Fruit fly (Drosophila melanogaster) whole organism, prepupa: ENCODE measurements around the gene beta-PheRS.

Experiments used
- Blimp-1 ChIP-seq: fragments of 200-800 bp; sonication (Bioruptor generic); optimal IDR thresholded peaks from 3 replicates; lab custom pipeline; 2017; ENCODE audit warnings: missing biosample characterization, missing genetic modification characterization, mild to moderate bottlenecking, moderate library complexity, missing genetic modification reagents
- CG10631 ChIP-seq: fragments of 200-800 bp; sonication (Bioruptor generic); optimal IDR thresholded peaks from 2 replicates; lab custom pipeline; 2016; ENCODE audit warnings: missing biosample characterization, missing genetic modification characterization
- CG10669 ChIP-seq: fragments of 200-800 bp; sonication (Bioruptor generic); optimal IDR thresholded peaks from 3 replicates; lab custom pipeline; 2018; ENCODE audit warnings: missing biosample characterization, mild to moderate bottlenecking, missing genetic modification characterization, moderate library complexity
- CG11902 ChIP-seq: fragments of 200-800 bp; sonication (Bioruptor generic); optimal IDR thresholded peaks from 3 replicates; lab custom pipeline; 2016; ENCODE audit warnings: missing biosample characterization, missing genetic modification characterization
- CG15336 ChIP-seq: fragments of 200-800 bp; sonication (Bioruptor generic); IDR thresholded peaks from 2 replicates; pipeline ENCODE4 v1.3.6; 2022; ENCODE audit warnings: missing biosample characterization, missing genetic modification characterization
- CG16779 ChIP-seq: fragments of 200-800 bp; sonication (Bioruptor generic); optimal IDR thresholded peaks from 3 replicates; lab custom pipeline; 2017; ENCODE audit warnings: missing biosample characterization, mild to moderate bottlenecking, missing genetic modification characterization
- CG3032 ChIP-seq: fragments of 200-800 bp; optimal IDR thresholded peaks from 2 replicates; lab custom pipeline; 2019; ENCODE audit warnings: missing biosample characterization, mild to moderate bottlenecking, missing genetic modification characterization, moderate library complexity
- CG31627 ChIP-seq: fragments of 200-800 bp; sonication (Bioruptor generic); optimal IDR thresholded peaks from 3 replicates; lab custom pipeline; 2016; ENCODE audit warnings: missing biosample characterization, missing genetic modification characterization
- CG32006 ChIP-seq: fragments of 200-800 bp; sonication (Bioruptor generic); optimal IDR thresholded peaks from 3 replicates; lab custom pipeline; 2017; ENCODE audit warnings: missing biosample characterization, mild to moderate bottlenecking, missing genetic modification characterization
- CG3919 ChIP-seq: fragments of 200-800 bp; sonication (Bioruptor generic); optimal IDR thresholded peaks from 3 replicates; lab custom pipeline; 2016; ENCODE audit warnings: missing biosample characterization, missing genetic modification characterization
- CG4318 ChIP-seq: fragments of 200-800 bp; sonication (Bioruptor generic); optimal IDR thresholded peaks from 3 replicates; lab custom pipeline; 2017; ENCODE audit warnings: missing biosample characterization, mild to moderate bottlenecking, missing genetic modification characterization
- CG6163 ChIP-seq: fragments of 200-800 bp; sonication (Bioruptor generic); IDR thresholded peaks from 3 replicates; pipeline ENCODE4 v1.3.6; 2022; ENCODE audit warnings: missing biosample characterization, missing genetic modification characterization
- CG6276 ChIP-seq: fragments of 200-800 bp; sonication (Bioruptor generic); optimal IDR thresholded peaks from 2 replicates; lab custom pipeline; 2017; ENCODE audit warnings: missing biosample characterization, mild to moderate bottlenecking, missing genetic modification characterization
- CG6792 ChIP-seq: fragments of 200-800 bp; sonication (Bioruptor generic); optimal IDR thresholded peaks from 3 replicates; lab custom pipeline; 2016; ENCODE audit warnings: missing biosample characterization, missing genetic modification characterization
- CG6854 ChIP-seq: fragments of 200-800 bp; sonication (Bioruptor generic); optimal IDR thresholded peaks from 2 replicates; lab custom pipeline; 2017; ENCODE audit warnings: missing biosample characterization, mild to moderate bottlenecking, missing genetic modification characterization
- CG7368 ChIP-seq: fragments of 200-800 bp; sonication (Bioruptor generic); optimal IDR thresholded peaks from 3 replicates; lab custom pipeline; 2016; ENCODE audit warnings: missing biosample characterization, missing genetic modification characterization
- CG8119 ChIP-seq: fragments of 200-800 bp; sonication (Bioruptor generic); IDR thresholded peaks from 3 replicates; pipeline ENCODE4 v1.3.6; 2022; ENCODE audit warnings: missing biosample characterization, missing genetic modification characterization
- CG8319 ChIP-seq: fragments of 200-800 bp; sonication (Bioruptor generic); optimal IDR thresholded peaks from 3 replicates; lab custom pipeline; 2016; ENCODE audit warnings: missing biosample characterization, missing genetic modification characterization
- CG8632 ChIP-seq: fragments of 200-800 bp; sonication (Bioruptor generic); optimal IDR thresholded peaks from 3 replicates; lab custom pipeline; 2016; ENCODE audit warnings: missing biosample characterization, missing genetic modification characterization
- CG9139 ChIP-seq: fragments of 200-800 bp; sonication (Bioruptor generic); optimal IDR thresholded peaks from 3 replicates; lab custom pipeline; 2017; ENCODE audit warnings: missing biosample characterization, mild to moderate bottlenecking, missing genetic modification characterization
- Eip78C ChIP-seq: fragments of 200-800 bp; sonication (Bioruptor generic); peaks from one replicate; lab custom pipeline; 2016; ENCODE audit warnings: missing biosample characterization, missing genetic modification characterization
- Ets21C ChIP-seq: fragments of 200-800 bp; sonication (Bioruptor generic); optimal IDR thresholded peaks from 3 replicates; lab custom pipeline; 2016; ENCODE audit warnings: missing biosample characterization, missing genetic modification characterization
- Ets96B ChIP-seq: fragments of 200-800 bp; optimal IDR thresholded peaks from 2 replicates; lab custom pipeline; 2019; ENCODE audit warnings: missing biosample characterization, mild to moderate bottlenecking, missing genetic modification characterization, moderate library complexity
- Gug ChIP-seq: fragments of 200-800 bp; sonication (Bioruptor generic); IDR thresholded peaks from 2 replicates; pipeline ENCODE4 v1.3.6; 2022; ENCODE audit warnings: missing biosample characterization, missing genetic modification characterization
- Hr38 ChIP-seq: sonication (Bioruptor generic); optimal IDR thresholded peaks from 2 replicates; lab custom pipeline; 2016; ENCODE audit warnings: missing biosample characterization, missing genetic modification characterization
- Hr39 ChIP-seq: fragments of 200-800 bp; sonication (Bioruptor generic); optimal IDR thresholded peaks from 2 replicates; lab custom pipeline; 2016; ENCODE audit warnings: missing biosample characterization, missing genetic modification characterization
- Hr4 ChIP-seq: fragments of 200-800 bp; sonication (Bioruptor generic); optimal IDR thresholded peaks from 3 replicates; lab custom pipeline; 2016; ENCODE audit warnings: missing biosample characterization, missing genetic modification characterization
- Lpt ChIP-seq: fragments of 200-800 bp; sonication (Bioruptor generic); optimal IDR thresholded peaks from 3 replicates; lab custom pipeline; 2016; ENCODE audit warnings: missing biosample characterization, missing genetic modification characterization
- Met ChIP-seq: fragments of 200-800 bp; sonication (Bioruptor generic); optimal IDR thresholded peaks from 3 replicates; lab custom pipeline; 2016; ENCODE audit warnings: missing biosample characterization, missing genetic modification characterization
- OdsH ChIP-seq: fragments of 200-800 bp; sonication (Bioruptor generic); optimal IDR thresholded peaks from 3 replicates; lab custom pipeline; 2016; ENCODE audit warnings: missing biosample characterization, missing genetic modification characterization
- Smox ChIP-seq: fragments of 200-800 bp; sonication (Bioruptor generic); optimal IDR thresholded peaks from 3 replicates; lab custom pipeline; 2016; ENCODE audit warnings: missing biosample characterization, missing genetic modification characterization
- Sox102F ChIP-seq: fragments of 200-800 bp; sonication (Bioruptor generic); optimal IDR thresholded peaks from 2 replicates; lab custom pipeline; 2016; ENCODE audit warnings: missing biosample characterization, mild to moderate bottlenecking, missing genetic modification characterization
- Sox14 ChIP-seq: fragments of 200-800 bp; sonication (Bioruptor generic); optimal IDR thresholded peaks from 3 replicates; lab custom pipeline; 2016; ENCODE audit warnings: missing biosample characterization, missing genetic modification characterization
- Sox15 ChIP-seq: fragments of 200-800 bp; sonication (Bioruptor generic); optimal IDR thresholded peaks from 3 replicates; lab custom pipeline; 2016; ENCODE audit warnings: missing biosample characterization, missing genetic modification characterization
- achi ChIP-seq: fragments of 200-800 bp; sonication (Bioruptor generic); optimal IDR thresholded peaks from 3 replicates; lab custom pipeline; 2016; ENCODE audit warnings: missing biosample characterization, missing genetic modification characterization
- cyc ChIP-seq: fragments of 200-800 bp; sonication (Bioruptor generic); optimal IDR thresholded peaks from 3 replicates; lab custom pipeline; 2016; ENCODE audit warnings: missing biosample characterization, missing genetic modification characterization
- dac ChIP-seq: fragments of 200-800 bp; sonication (Bioruptor generic); optimal IDR thresholded peaks from 2 replicates; lab custom pipeline; 2017; ENCODE audit warnings: missing biosample characterization, mild to moderate bottlenecking, missing genetic modification characterization
- dsx ChIP-seq: fragments of 200-800 bp; optimal IDR thresholded peaks from 3 replicates; lab custom pipeline; 2019; ENCODE audit warnings: missing biosample characterization, mild to moderate bottlenecking, missing genetic modification characterization, moderate library complexity; ENCODE audit not compliant: poor library complexity, severe bottlenecking
- eg ChIP-seq: fragments of 200-800 bp; sonication (Bioruptor generic); IDR thresholded peaks from 3 replicates; pipeline ENCODE4 v1.3.6; 2022; ENCODE audit warnings: missing biosample characterization, missing genetic modification characterization
- esn ChIP-seq: fragments of 200-800 bp; sonication (Bioruptor generic); optimal IDR thresholded peaks from 2 replicates; lab custom pipeline; 2016; ENCODE audit warnings: missing biosample characterization, mild to moderate bottlenecking, missing genetic modification characterization, moderate library complexity
- fd59A ChIP-seq: fragments of 200-800 bp; sonication (Bioruptor generic); optimal IDR thresholded peaks from 2 replicates; lab custom pipeline; 2017; ENCODE audit warnings: missing biosample characterization, mild to moderate bottlenecking, missing genetic modification characterization, missing genetic modification reagents
- fd85E ChIP-seq: fragments of 200-800 bp; sonication (Bioruptor generic); optimal IDR thresholded peaks from 3 replicates; lab custom pipeline; 2016; ENCODE audit warnings: missing biosample characterization, missing genetic modification characterization
- fkh ChIP-seq: fragments of 200-800 bp; sonication (Bioruptor generic); optimal IDR thresholded peaks from 3 replicates; lab custom pipeline; 2017; ENCODE audit warnings: missing biosample characterization, mild to moderate bottlenecking, missing genetic modification characterization, moderate library complexity
- lz ChIP-seq: fragments of 200-800 bp; sonication (Bioruptor generic); optimal IDR thresholded peaks from 3 replicates; lab custom pipeline; 2016; ENCODE audit warnings: missing biosample characterization, missing genetic modification characterization
- net ChIP-seq: fragments of 200-800 bp; sonication (Bioruptor generic); optimal IDR thresholded peaks from 3 replicates; lab custom pipeline; 2016; ENCODE audit warnings: missing biosample characterization, missing genetic modification characterization
- pdm3 ChIP-seq: fragments of 200-800 bp; sonication (Bioruptor generic); optimal IDR thresholded peaks from 3 replicates; lab custom pipeline; 2016; ENCODE audit warnings: missing biosample characterization, missing genetic modification characterization
- spab ChIP-seq: fragments of 200-800 bp; sonication (Bioruptor generic); optimal IDR thresholded peaks from 2 replicates; lab custom pipeline; 2017; ENCODE audit warnings: missing biosample characterization, mild to moderate bottlenecking, missing genetic modification characterization, missing genetic modification reagents
- ss ChIP-seq, 2 experiments: fragments of 200-800 bp; sonication (Bioruptor generic); optimal IDR thresholded peaks; 2 replicates in 1 of 2; 3 replicates in 1 of 2; lab custom pipeline; 2017 to 2018; ENCODE audit warnings: mild to moderate bottlenecking in 2 of 2, missing biosample characterization in 2 of 2, missing genetic modification characterization in 2 of 2, moderate library complexity in 1 of 2
- svp ChIP-seq: fragments of 200-800 bp; sonication (Bioruptor generic); peaks from one replicate; lab custom pipeline; 2016; ENCODE audit warnings: missing biosample characterization, missing genetic modification characterization
- topi ChIP-seq: fragments of 200-800 bp; sonication (Bioruptor generic); optimal IDR thresholded peaks from 3 replicates; lab custom pipeline; 2016; ENCODE audit warnings: missing biosample characterization, missing genetic modification characterization

The beta-PheRS gene

DNA sequence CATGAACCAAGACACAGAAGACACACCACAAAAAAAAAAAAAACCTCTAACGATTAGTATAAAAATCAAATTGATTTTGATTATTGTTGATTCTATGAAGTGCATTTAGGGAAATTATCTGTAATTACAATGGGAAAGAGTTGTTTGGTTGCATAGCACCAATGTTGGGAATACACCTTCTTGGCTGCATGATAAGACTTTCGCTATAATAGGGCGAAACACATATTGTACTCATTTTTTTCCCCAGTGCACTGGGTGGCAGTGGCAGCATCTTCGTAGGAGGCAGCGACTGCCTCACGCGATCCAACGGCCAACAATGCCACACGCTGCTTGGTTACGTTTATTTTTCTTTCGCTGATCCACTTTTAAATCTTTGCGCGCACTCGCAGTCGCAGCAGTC is 48.5 kb downstream of the beta-PheRS start (continued):
- TF ChIP-seq ss (GFP tag; optimal IDR thresholded peaks at IDR 0.05; lab: Kevin White, UChicago): no peak
- TF ChIP-seq CG8319: no peak
- peak; percentile 56 for TF ChIP-seq CG8119 (GFP tag; lab: Robert Waterston, UW)
- peak; percentile 26 for TF ChIP-seq CG10631 (GFP tag; lab: Kevin White, UChicago)
- TF ChIP-seq dsx (GFP tag; lab: Kevin White, UChicago): no peak
- no peak for TF ChIP-seq fd85E (GFP tag; lab: Kevin White, UChicago)
- TF ChIP-seq fkh (GFP tag; lab: Kevin White, UChicago): no peak
- peak; percentile 34 for TF ChIP-seq achi (GFP tag; lab: Kevin White, UChicago)
- no peak for TF ChIP-seq CG6792 (GFP tag; lab: Kevin White, UChicago)

- TF ChIP-seq Ets21C (GFP tag; lab: Kevin White, UChicago): peak; percentile 73
- peak; percentile 76 for TF ChIP-seq CG4318
- TF ChIP-seq esn (GFP tag; lab: Kevin White, UChicago): peak; percentile 89
- peak; percentile 92 for TF ChIP-seq Sox102F (GFP tag; lab: Kevin White, UChicago)
- peak; percentile 92 for TF ChIP-seq Hr4 (GFP tag; lab: Kevin White, UChicago)
- TF ChIP-seq CG11902 (GFP tag; lab: Kevin White, UChicago): peak; percentile 69
- TF ChIP-seq CG6276 (GFP tag; lab: Kevin White, UChicago): peak; percentile 90
- peak; percentile 69 for TF ChIP-seq spab (GFP tag; lab: Kevin White, UChicago)
- TF ChIP-seq CG15336 (GFP tag; lab: Robert Waterston, UW): peak; percentile 94
- peak; percentile 58 for TF ChIP-seq Ets96B (tag; lab: Kevin White, UChicago)
- peak; percentile 26 for TF ChIP-seq CG9139
- TF ChIP-seq fd59A (GFP tag; lab: Kevin White, UChicago): peak; percentile 67
- peak; percentile 88 for TF ChIP-seq OdsH (GFP tag; lab: Kevin White, UChicago)
- peak; percentile 94 for TF ChIP-seq svp (GFP tag; lab: Kevin White, UChicago)
- TF ChIP-seq Lpt (GFP tag; lab: Kevin White, UChicago): peak; percentile 88
- peak; percentile 90 for TF ChIP-seq Met
- TF ChIP-seq CG16779 (tag; lab: Kevin White, UChicago): peak; percentile 78
- TF ChIP-seq lz: peak; percentile 84
- TF ChIP-seq CG7368 (GFP tag; lab: Kevin White, UChicago): peak; percentile 79
- peak; percentile 89 for TF ChIP-seq pdm3 (GFP tag; lab: Kevin White, UChicago)
- TF ChIP-seq topi (GFP tag; lab: Kevin White, UChicago): peak; percentile 89
- peak; percentile 83 for TF ChIP-seq Hr39 (GFP tag; lab: Kevin White, UChicago)
- peak; percentile 79 for TF ChIP-seq Sox15 (GFP tag; lab: Kevin White, UChicago)
- TF ChIP-seq fd85E (GFP tag; lab: Kevin White, UChicago): peak; percentile 52
- peak; percentile 98 for TF ChIP-seq Eip78C
- TF ChIP-seq Smox: peak; percentile 81
- no peak for TF ChIP-seq fkh (GFP tag; lab: Kevin White, UChicago)
- TF ChIP-seq eg (GFP tag; lab: Robert Waterston, UW): peak; percentile 84
- TF ChIP-seq CG8319: peak; percentile 72
- TF ChIP-seq Sox14: peak; percentile 89
- peak; percentile 81 for TF ChIP-seq CG31627
- peak; percentile 80 for TF ChIP-seq CG6163 (GFP tag; lab: Robert Waterston, UW)
- TF ChIP-seq CG3032: peak; percentile 71
- TF ChIP-seq CG8632 (GFP tag; lab: Kevin White, UChicago): peak; percentile 85
- peak; percentile 76 for TF ChIP-seq cyc (GFP tag; lab: Kevin White, UChicago)
- peak; percentile 79 for TF ChIP-seq CG10631 (GFP tag; lab: Kevin White, UChicago)
- peak; percentile 31 for TF ChIP-seq Blimp-1 (GFP tag; lab: Kevin White, UChicago)
- peak; percentile 85 for TF ChIP-seq net (GFP tag; lab: Kevin White, UChicago)
- peak; percentile 80 for TF ChIP-seq dac (GFP tag; lab: Kevin White, UChicago)
- TF ChIP-seq Hr38 (GFP tag; lab: Kevin White, UChicago): no peak
- peak; percentile 77 for TF ChIP-seq CG6854 (GFP tag; lab: Kevin White, UChicago)
- peak; percentile 90 for TF ChIP-seq CG32006 (GFP tag; lab: Kevin White, UChicago)
- peak; percentile 89 for TF ChIP-seq CG3919 (GFP tag; lab: Kevin White, UChicago)
- peak; percentile 80 for TF ChIP-seq Gug (GFP tag; lab: Robert Waterston, UW)
- TF ChIP-seq achi (GFP tag; lab: Kevin White, UChicago): peak; percentile 86
- peak; percentile 72 for TF ChIP-seq CG10669 (GFP tag; lab: Kevin White, UChicago)
Measured at dm6 chr3R:24203426-24203825, 49.1 kb downstream of the beta-PheRS start.
